Worm (Caenorhabditis elegans): Measurements from ENCODE around the gene smk-1.

ce11 chrV:8654460-8655419, 47.1 kb downstream of the smk-1 start:
- TF ChIP-seq elt-1 (tag; optimal IDR thresholded peaks at IDR 0.05), result no peak
- TF ChIP-seq R02D3.7 (tag; optimal IDR thresholded peaks at IDR 0.05), result no peak
- TF ChIP-seq nhr-6 (tag; optimal IDR thresholded peaks at IDR 0.05), result peak; percentile 46
- TF ChIP-seq nhr-12 (tag; optimal IDR thresholded peaks at IDR 0.05), result no peak
- no peak for TF ChIP-seq nhr-77 (tag; optimal IDR thresholded peaks at IDR 0.05)
- no peak for TF ChIP-seq mdl-1 (tag; optimal IDR thresholded peaks at IDR 0.05)
- no peak for TF ChIP-seq dmd-4 (tag; optimal IDR thresholded peaks at IDR 0.05)
- TF ChIP-seq sma-3 (GFP tag; optimal IDR thresholded peaks at IDR 0.05), result no peak
- no peak for TF ChIP-seq unc-39 (tag; optimal IDR thresholded peaks at IDR 0.05)
